Fruit fly (Drosophila melanogaster) whole organism, prepupa: ENCODE results near the gene Edc3.

Experiments
- Blimp-1 ChIP-seq: fragments of 200-800 bp; sonication (Bioruptor generic); optimal IDR thresholded peaks from 3 replicates; lab custom pipeline; 2017; ENCODE audit warnings: missing biosample characterization, missing genetic modification characterization, mild to moderate bottlenecking, moderate library complexity, missing genetic modification reagents
- CG10631 ChIP-seq: fragments of 200-800 bp; sonication (Bioruptor generic); optimal IDR thresholded peaks from 2 replicates; lab custom pipeline; 2016; ENCODE audit warnings: missing biosample characterization, missing genetic modification characterization
- CG11762 ChIP-seq: fragments of 200-800 bp; sonication (Bioruptor generic); optimal IDR thresholded peaks from 3 replicates; lab custom pipeline; 2016; ENCODE audit warnings: missing biosample characterization, missing genetic modification characterization; ENCODE audit not compliant: insufficient read depth
- CG11902 ChIP-seq: fragments of 200-800 bp; sonication (Bioruptor generic); optimal IDR thresholded peaks from 3 replicates; lab custom pipeline; 2016; ENCODE audit warnings: missing biosample characterization, missing genetic modification characterization
- CG15336 ChIP-seq: fragments of 200-800 bp; sonication (Bioruptor generic); IDR thresholded peaks from 2 replicates; pipeline ENCODE4 v1.3.6; 2022; ENCODE audit warnings: missing biosample characterization, missing genetic modification characterization
- CG1621 ChIP-seq: fragments of 200-800 bp; sonication (Bioruptor generic); optimal IDR thresholded peaks from 3 replicates; lab custom pipeline; 2018; ENCODE audit warnings: missing biosample characterization, mild to moderate bottlenecking, missing genetic modification characterization
- CG16779 ChIP-seq: fragments of 200-800 bp; sonication (Bioruptor generic); optimal IDR thresholded peaks from 3 replicates; lab custom pipeline; 2017; ENCODE audit warnings: missing biosample characterization, mild to moderate bottlenecking, missing genetic modification characterization
- CG3032 ChIP-seq: fragments of 200-800 bp; optimal IDR thresholded peaks from 2 replicates; lab custom pipeline; 2019; ENCODE audit warnings: missing biosample characterization, mild to moderate bottlenecking, missing genetic modification characterization, moderate library complexity
- CG32006 ChIP-seq: fragments of 200-800 bp; sonication (Bioruptor generic); optimal IDR thresholded peaks from 3 replicates; lab custom pipeline; 2017; ENCODE audit warnings: missing biosample characterization, mild to moderate bottlenecking, missing genetic modification characterization
- CG34406 ChIP-seq: fragments of 200-800 bp; sonication (Bioruptor generic); optimal IDR thresholded peaks from 3 replicates; lab custom pipeline; 2016; ENCODE audit warnings: missing biosample characterization, missing genetic modification characterization
- CG3919 ChIP-seq: fragments of 200-800 bp; sonication (Bioruptor generic); optimal IDR thresholded peaks from 3 replicates; lab custom pipeline; 2016; ENCODE audit warnings: missing biosample characterization, missing genetic modification characterization
- CG4318 ChIP-seq: fragments of 200-800 bp; sonication (Bioruptor generic); optimal IDR thresholded peaks from 3 replicates; lab custom pipeline; 2017; ENCODE audit warnings: missing biosample characterization, mild to moderate bottlenecking, missing genetic modification characterization
- CG6163 ChIP-seq: fragments of 200-800 bp; sonication (Bioruptor generic); IDR thresholded peaks from 3 replicates; pipeline ENCODE4 v1.3.6; 2022; ENCODE audit warnings: missing biosample characterization, missing genetic modification characterization
- CG6276 ChIP-seq: fragments of 200-800 bp; sonication (Bioruptor generic); optimal IDR thresholded peaks from 2 replicates; lab custom pipeline; 2017; ENCODE audit warnings: missing biosample characterization, mild to moderate bottlenecking, missing genetic modification characterization
- CG6792 ChIP-seq: fragments of 200-800 bp; sonication (Bioruptor generic); optimal IDR thresholded peaks from 3 replicates; lab custom pipeline; 2016; ENCODE audit warnings: missing biosample characterization, missing genetic modification characterization
- CG6854 ChIP-seq: fragments of 200-800 bp; sonication (Bioruptor generic); optimal IDR thresholded peaks from 2 replicates; lab custom pipeline; 2017; ENCODE audit warnings: missing biosample characterization, mild to moderate bottlenecking, missing genetic modification characterization
- CG8119 ChIP-seq: fragments of 200-800 bp; sonication (Bioruptor generic); IDR thresholded peaks from 3 replicates; pipeline ENCODE4 v1.3.6; 2022; ENCODE audit warnings: missing biosample characterization, missing genetic modification characterization
- CG8319 ChIP-seq: fragments of 200-800 bp; sonication (Bioruptor generic); optimal IDR thresholded peaks from 3 replicates; lab custom pipeline; 2016; ENCODE audit warnings: missing biosample characterization, missing genetic modification characterization
- CG8632 ChIP-seq: fragments of 200-800 bp; sonication (Bioruptor generic); optimal IDR thresholded peaks from 3 replicates; lab custom pipeline; 2016; ENCODE audit warnings: missing biosample characterization, missing genetic modification characterization
- Eip75B ChIP-seq: fragments of 200-800 bp; sonication (Bioruptor generic); optimal IDR thresholded peaks from 3 replicates; lab custom pipeline; 2016; ENCODE audit warnings: missing biosample characterization, missing genetic modification characterization
- Eip78C ChIP-seq: fragments of 200-800 bp; sonication (Bioruptor generic); peaks from one replicate; lab custom pipeline; 2016; ENCODE audit warnings: missing biosample characterization, missing genetic modification characterization
- Eip93F ChIP-seq: fragments of 200-800 bp; sonication (Bioruptor generic); optimal IDR thresholded peaks from 2 replicates; lab custom pipeline; 2016; ENCODE audit warnings: missing biosample characterization, mild to moderate bottlenecking, missing genetic modification characterization
- Ets21C ChIP-seq: fragments of 200-800 bp; sonication (Bioruptor generic); optimal IDR thresholded peaks from 3 replicates; lab custom pipeline; 2016; ENCODE audit warnings: missing biosample characterization, missing genetic modification characterization
- Ets96B ChIP-seq: fragments of 200-800 bp; optimal IDR thresholded peaks from 2 replicates; lab custom pipeline; 2019; ENCODE audit warnings: missing biosample characterization, mild to moderate bottlenecking, missing genetic modification characterization, moderate library complexity
- Gug ChIP-seq: fragments of 200-800 bp; sonication (Bioruptor generic); IDR thresholded peaks from 2 replicates; pipeline ENCODE4 v1.3.6; 2022; ENCODE audit warnings: missing biosample characterization, missing genetic modification characterization
- Hr38 ChIP-seq: sonication (Bioruptor generic); optimal IDR thresholded peaks from 2 replicates; lab custom pipeline; 2016; ENCODE audit warnings: missing biosample characterization, missing genetic modification characterization
- Hr39 ChIP-seq: fragments of 200-800 bp; sonication (Bioruptor generic); optimal IDR thresholded peaks from 2 replicates; lab custom pipeline; 2016; ENCODE audit warnings: missing biosample characterization, missing genetic modification characterization
- Hr4 ChIP-seq: fragments of 200-800 bp; sonication (Bioruptor generic); optimal IDR thresholded peaks from 3 replicates; lab custom pipeline; 2016; ENCODE audit warnings: missing biosample characterization, missing genetic modification characterization
- Lpt ChIP-seq: fragments of 200-800 bp; sonication (Bioruptor generic); optimal IDR thresholded peaks from 3 replicates; lab custom pipeline; 2016; ENCODE audit warnings: missing biosample characterization, missing genetic modification characterization
- Met ChIP-seq: fragments of 200-800 bp; sonication (Bioruptor generic); optimal IDR thresholded peaks from 3 replicates; lab custom pipeline; 2016; ENCODE audit warnings: missing biosample characterization, missing genetic modification characterization
- Smox ChIP-seq: fragments of 200-800 bp; sonication (Bioruptor generic); optimal IDR thresholded peaks from 3 replicates; lab custom pipeline; 2016; ENCODE audit warnings: missing biosample characterization, missing genetic modification characterization
- Sox102F ChIP-seq: fragments of 200-800 bp; sonication (Bioruptor generic); optimal IDR thresholded peaks from 2 replicates; lab custom pipeline; 2016; ENCODE audit warnings: missing biosample characterization, mild to moderate bottlenecking, missing genetic modification characterization
- Sox14 ChIP-seq: fragments of 200-800 bp; sonication (Bioruptor generic); optimal IDR thresholded peaks from 3 replicates; lab custom pipeline; 2016; ENCODE audit warnings: missing biosample characterization, missing genetic modification characterization
- acj6 ChIP-seq: fragments of 200-800 bp; sonication (Bioruptor generic); optimal IDR thresholded peaks from 3 replicates; lab custom pipeline; 2016; ENCODE audit warnings: missing biosample characterization, missing genetic modification characterization
- cyc ChIP-seq: fragments of 200-800 bp; sonication (Bioruptor generic); optimal IDR thresholded peaks from 3 replicates; lab custom pipeline; 2016; ENCODE audit warnings: missing biosample characterization, missing genetic modification characterization
- dac ChIP-seq: fragments of 200-800 bp; sonication (Bioruptor generic); optimal IDR thresholded peaks from 2 replicates; lab custom pipeline; 2017; ENCODE audit warnings: missing biosample characterization, mild to moderate bottlenecking, missing genetic modification characterization
- eg ChIP-seq: fragments of 200-800 bp; sonication (Bioruptor generic); IDR thresholded peaks from 3 replicates; pipeline ENCODE4 v1.3.6; 2022; ENCODE audit warnings: missing biosample characterization, missing genetic modification characterization
- esn ChIP-seq: fragments of 200-800 bp; sonication (Bioruptor generic); optimal IDR thresholded peaks from 2 replicates; lab custom pipeline; 2016; ENCODE audit warnings: missing biosample characterization, mild to moderate bottlenecking, missing genetic modification characterization, moderate library complexity
- fd59A ChIP-seq: fragments of 200-800 bp; sonication (Bioruptor generic); optimal IDR thresholded peaks from 2 replicates; lab custom pipeline; 2017; ENCODE audit warnings: missing biosample characterization, mild to moderate bottlenecking, missing genetic modification characterization, missing genetic modification reagents
- fd85E ChIP-seq: fragments of 200-800 bp; sonication (Bioruptor generic); optimal IDR thresholded peaks from 3 replicates; lab custom pipeline; 2016; ENCODE audit warnings: missing biosample characterization, missing genetic modification characterization
- fkh ChIP-seq: fragments of 200-800 bp; sonication (Bioruptor generic); optimal IDR thresholded peaks from 3 replicates; lab custom pipeline; 2017; ENCODE audit warnings: missing biosample characterization, mild to moderate bottlenecking, missing genetic modification characterization, moderate library complexity
- net ChIP-seq: fragments of 200-800 bp; sonication (Bioruptor generic); optimal IDR thresholded peaks from 3 replicates; lab custom pipeline; 2016; ENCODE audit warnings: missing biosample characterization, missing genetic modification characterization
- salr ChIP-seq, 2 experiments: fragments of 200-800 bp; sonication (Bioruptor generic); optimal IDR thresholded peaks; 3 replicates each; lab custom pipeline; 2016 to 2018; ENCODE audit warnings: missing biosample characterization in 2 of 2, missing genetic modification characterization in 2 of 2, mild to moderate bottlenecking in 1 of 2
- spab ChIP-seq: fragments of 200-800 bp; sonication (Bioruptor generic); optimal IDR thresholded peaks from 2 replicates; lab custom pipeline; 2017; ENCODE audit warnings: missing biosample characterization, mild to moderate bottlenecking, missing genetic modification characterization, missing genetic modification reagents
- ss ChIP-seq, 2 experiments: fragments of 200-800 bp; sonication (Bioruptor generic); optimal IDR thresholded peaks; 2 replicates in 1 of 2; 3 replicates in 1 of 2; lab custom pipeline; 2017 to 2018; ENCODE audit warnings: mild to moderate bottlenecking in 2 of 2, missing biosample characterization in 2 of 2, missing genetic modification characterization in 2 of 2, moderate library complexity in 1 of 2
- svp ChIP-seq: fragments of 200-800 bp; sonication (Bioruptor generic); peaks from one replicate; lab custom pipeline; 2016; ENCODE audit warnings: missing biosample characterization, missing genetic modification characterization
- topi ChIP-seq: fragments of 200-800 bp; sonication (Bioruptor generic); optimal IDR thresholded peaks from 3 replicates; lab custom pipeline; 2016; ENCODE audit warnings: missing biosample characterization, missing genetic modification characterization
- vri ChIP-seq: fragments of 200-800 bp; sonication (Bioruptor generic); optimal IDR thresholded peaks from 3 replicates; lab custom pipeline; 2016; ENCODE audit warnings: missing biosample characterization, mild to moderate bottlenecking, missing genetic modification characterization

Edc3 gene

dm6 chr3L:17576093-17576885 is 46.6 kb upstream of the Edc3 start (continued):
- TF ChIP-seq spab (no peak), CG1621 (tag; lab: Kevin White, UChicago) (peak; percentile 20), Blimp-1 (GFP tag; lab: Kevin White, UChicago) (peak; percentile 83), Eip75B (GFP tag; lab: Kevin White, UChicago) (peak; percentile 70), Lpt (GFP tag; lab: Kevin White, UChicago) (peak; percentile 72), eg (peak; percentile 38), Hr38 (no peak), CG34406 (GFP tag; lab: Kevin White, UChicago) (no peak), Ets96B (tag; lab: Kevin White, UChicago) (no peak), salr (GFP tag; optimal IDR thresholded peaks at IDR 0.05; lab: Kevin White, UChicago) (no peak), CG11762 (GFP tag; lab: Kevin White, UChicago) (no peak), CG11902 (no peak), Eip93F (GFP tag; lab: Kevin White, UChicago) (peak; percentile 55), CG3919 (GFP tag; lab: Kevin White, UChicago) (no peak)

dm6 chr3L:17573823-17574222 is 44.2 kb upstream of the Edc3 start:
- TF ChIP-seq CG6163 (GFP tag; lab: Robert Waterston, UW) (peak; percentile 17; the same call in 1 of the 3 replicates), acj6 (GFP tag; lab: Kevin White, UChicago) (no peak), Lpt (GFP tag; lab: Kevin White, UChicago) (peak; percentile 48), fkh (GFP tag; lab: Kevin White, UChicago) (peak; percentile 0), svp (GFP tag; lab: Kevin White, UChicago) (no peak), Blimp-1 (GFP tag; lab: Kevin White, UChicago) (no peak), Ets21C (GFP tag; lab: Kevin White, UChicago) (no peak), Eip78C (GFP tag; lab: Kevin White, UChicago) (peak; percentile 57), Sox102F (GFP tag; lab: Kevin White, UChicago) (no peak), vri (GFP tag; lab: Kevin White, UChicago) (peak; percentile 71), CG11762 (GFP tag; lab: Kevin White, UChicago) (no peak), CG8632 (no peak), CG11902 (no peak), cyc (GFP tag; lab: Kevin White, UChicago) (no peak), Met (GFP tag; lab: Kevin White, UChicago) (no peak), Ets96B (tag; lab: Kevin White, UChicago) (no peak), CG4318 (GFP tag; lab: Kevin White, UChicago) (no peak), CG8119 (GFP tag; lab: Robert Waterston, UW) (no peak; the same call in 2 of the 3 replicates), Sox14 (GFP tag; lab: Kevin White, UChicago) (no peak), CG3032 (tag; lab: Kevin White, UChicago) (no peak), CG3919 (GFP tag; lab: Kevin White, UChicago) (no peak), Hr4 (GFP tag; lab: Kevin White, UChicago) (no peak), ss (GFP tag; optimal IDR thresholded peaks at IDR 0.05; lab: Kevin White, UChicago) (peak; percentile 8 to 24), CG10631 (no peak), esn (GFP tag; lab: Kevin White, UChicago) (no peak), CG6276 (GFP tag; lab: Kevin White, UChicago) (no peak), topi (no peak), CG34406 (GFP tag; lab: Kevin White, UChicago) (no peak), fd59A (GFP tag; lab: Kevin White, UChicago) (no peak), CG15336 (peak; percentile 43; the same call in 1 of the 2 replicates), Hr38 (no peak), CG16779 (tag; lab: Kevin White, UChicago) (no peak), Eip93F (GFP tag; lab: Kevin White, UChicago) (no peak), Gug (GFP tag; lab: Robert Waterston, UW) (no peak), dac (GFP tag; lab: Kevin White, UChicago) (no peak), CG8319 (GFP tag; lab: Kevin White, UChicago) (no peak), CG6854 (GFP tag; lab: Kevin White, UChicago) (no peak), Smox (GFP tag; lab: Kevin White, UChicago) (no peak), CG32006 (GFP tag; lab: Kevin White, UChicago) (no peak), Hr39 (GFP tag; lab: Kevin White, UChicago) (no peak), CG6792 (no peak), Eip75B (GFP tag; lab: Kevin White, UChicago) (no peak), net (GFP tag; lab: Kevin White, UChicago) (no peak), fd85E (GFP tag; lab: Kevin White, UChicago) (no peak)
